Worm (Caenorhabditis elegans) whole organism, L4 larva: Measurements from ENCODE around the gene Y116A8B.1.

Source experiments
- D1046.2 ChIP-seq: fragments of 200-800 bp; sonication (Bioruptor generic); IDR thresholded peaks from 2 replicates; pipeline ENCODE4 v1.3.6; 2022; ENCODE audit warnings: missing genetic modification characterization, missing compliant biosample characterization
- T20F7.1 ChIP-seq: fragments of 200-800 bp; sonication (Bioruptor generic); optimal IDR thresholded peaks from 2 replicates; lab custom pipeline; 2018; ENCODE audit warnings: mild to moderate bottlenecking, missing genetic modification characterization, missing compliant biosample characterization
- T26A8.4 ChIP-seq: fragments of 200-800 bp; sonication (Bioruptor generic); IDR thresholded peaks from 2 replicates; pipeline ENCODE4 v1.3.6; 2022; ENCODE audit warnings: missing genetic modification characterization, missing compliant biosample characterization
- ZK546.5 ChIP-seq, 2 experiments: sonication (generic microtip); optimal IDR thresholded peaks; 2 replicates each; lab custom pipeline; 2017; ENCODE audit warnings: missing biosample characterization in 2 of 2, missing genetic modification characterization in 2 of 2
- aha-1 ChIP-seq: fragments of 150-350 bp; peaks from one replicate; lab custom pipeline; 2014; ENCODE audit warnings: missing biosample characterization, missing genetic modification characterization
- arid-1 ChIP-seq: fragments of 200-800 bp; sonication (Bioruptor generic); conservative IDR thresholded peaks from 2 replicates; pipeline ENCODE4 v1.3.6; 2022; ENCODE audit warnings: missing genetic modification reagents, missing genetic modification characterization, missing compliant biosample characterization
- ceh-44 ChIP-seq: fragments of 200-800 bp; sonication (Bioruptor generic); IDR thresholded peaks from 2 replicates; pipeline ENCODE4 v1.3.6; 2022; ENCODE audit warnings: missing genetic modification reagents, missing genetic modification characterization, missing compliant biosample characterization
- ctbp-1 ChIP-seq: fragments of 200-800 bp; sonication (Bioruptor generic); IDR thresholded peaks from 2 replicates; pipeline ENCODE4 v1.3.6; 2022; ENCODE audit warnings: missing genetic modification reagents, missing genetic modification characterization, missing compliant biosample characterization
- daf-16 ChIP-seq, 3 experiments: sonication (generic microtip); optimal IDR thresholded peaks; 2 replicates each; lab custom pipeline; 2016 to 2017; ENCODE audit warnings: missing genetic modification characterization in 3 of 3, missing genetic modification reagents in 3 of 3, mild to moderate bottlenecking in 2 of 3, missing compliant biosample characterization in 2 of 3, missing biosample characterization in 1 of 3, moderate library complexity in 1 of 3
- dmd-8 ChIP-seq: fragments of 200-800 bp; sonication (Bioruptor generic); IDR thresholded peaks from 2 replicates; pipeline ENCODE4 v1.3.6; 2022; ENCODE audit warnings: missing genetic modification characterization, missing compliant biosample characterization
- duxl-1 ChIP-seq: sonication (generic microtip); optimal IDR thresholded peaks from 2 replicates; lab custom pipeline; 2016; ENCODE audit warnings: mild to moderate bottlenecking, missing genetic modification characterization, moderate library complexity, missing compliant biosample characterization; ENCODE audit not compliant: poor library complexity
- fkh-10 ChIP-seq: fragments of 150-350 bp; optimal IDR thresholded peaks from 2 replicates; lab custom pipeline; 2014; ENCODE audit warnings: missing biosample characterization, missing genetic modification reagents, missing genetic modification characterization
- hif-1 ChIP-seq, 2 experiments: sonication (generic microtip); optimal IDR thresholded peaks; 2 replicates each; lab custom pipeline; 2016 to 2017; ENCODE audit warnings: missing compliant biosample characterization in 2 of 2, missing genetic modification characterization in 2 of 2, missing genetic modification reagents in 2 of 2, missing genotype in 2 of 2, mild to moderate bottlenecking in 1 of 2
- hlh-30 ChIP-seq: sonication (generic microtip); optimal IDR thresholded peaks from 2 replicates; lab custom pipeline; 2017; ENCODE audit warnings: antibody characterized with exemption, mild to moderate bottlenecking, missing genetic modification characterization, missing compliant biosample characterization; ENCODE audit not compliant: insufficient read depth
- hmg-1.1 ChIP-seq: fragments of 200-800 bp; sonication (Bioruptor generic); IDR thresholded peaks from 2 replicates; pipeline ENCODE4 v1.3.6; 2022; ENCODE audit warnings: missing genetic modification reagents, missing genetic modification characterization, missing compliant biosample characterization
- lin-1 ChIP-seq: fragments of 200-800 bp; sonication (Bioruptor generic); IDR thresholded peaks from 2 replicates; pipeline ENCODE4 v1.3.6; 2022; ENCODE audit warnings: missing genetic modification reagents, missing genetic modification characterization, missing compliant biosample characterization
- lin-29 ChIP-seq: fragments of 200-800 bp; sonication (Bioruptor generic); IDR thresholded peaks from 2 replicates; pipeline ENCODE4 v1.3.6; 2022; ENCODE audit warnings: missing genetic modification reagents, missing genetic modification characterization, missing compliant biosample characterization
- mdl-1 ChIP-seq, 2 experiments: fragments of 150-350 bp in 1 of 2; sonication (generic microtip) in 1 of 2; optimal IDR thresholded peaks; 2 replicates each; lab custom pipeline; 2014 to 2017; ENCODE audit warnings: missing biosample characterization in 2 of 2, missing genetic modification characterization in 2 of 2
- nhr-102 ChIP-seq: sonication (generic microtip); optimal IDR thresholded peaks from 2 replicates; lab custom pipeline; 2016; ENCODE audit warnings: mild to moderate bottlenecking, missing genetic modification characterization, moderate library complexity, missing compliant biosample characterization
- nhr-111 ChIP-seq: fragments of 200-800 bp; sonication (Bioruptor generic); optimal IDR thresholded peaks from 2 replicates; lab custom pipeline; 2018; ENCODE audit warnings: mild to moderate bottlenecking, missing genetic modification characterization, missing compliant biosample characterization
- nhr-237 ChIP-seq: sonication (generic microtip); optimal IDR thresholded peaks from 2 replicates; lab custom pipeline; 2017; ENCODE audit warnings: missing biosample characterization, missing genetic modification characterization
- nhr-6 ChIP-seq: fragments of 150-350 bp; optimal IDR thresholded peaks from 2 replicates; lab custom pipeline; 2014; ENCODE audit warnings: missing biosample characterization, missing genetic modification characterization
- pha-4 ChIP-seq, 2 experiments: fragments of 150-350 bp in 1 of 2; fragments of 200-800 bp in 1 of 2; sonication (Bioruptor generic) in 1 of 2; IDR thresholded peaks in 1 of 2; optimal IDR thresholded peaks in 1 of 2; 2 replicates each; pipeline versions ENCODE4 v1.3.6 to Lab custom; 2014 to 2022; ENCODE audit warnings: missing genetic modification characterization in 2 of 2, missing genetic modification reagents in 2 of 2, missing biosample characterization in 1 of 2, missing compliant biosample characterization in 1 of 2
- php-3 ChIP-seq: fragments of 200-800 bp; sonication (Bioruptor generic); IDR thresholded peaks from 2 replicates; pipeline ENCODE4 v1.3.6; 2022; ENCODE audit warnings: missing genetic modification reagents, missing genetic modification characterization, missing compliant biosample characterization
- pqm-1 ChIP-seq: sonication (generic microtip); optimal IDR thresholded peaks from 2 replicates; lab custom pipeline; 2017; ENCODE audit warnings: missing biosample characterization, missing genetic modification characterization
- rbr-2 ChIP-seq: sonication (generic microtip); optimal IDR thresholded peaks from 2 replicates; lab custom pipeline; 2016; ENCODE audit warnings: missing genotype, missing genetic modification characterization, missing compliant biosample characterization
- sdz-12 ChIP-seq: fragments of 200-800 bp; sonication (Bioruptor generic); optimal IDR thresholded peaks from 2 replicates; lab custom pipeline; 2018; ENCODE audit warnings: mild to moderate bottlenecking, missing genetic modification characterization, missing compliant biosample characterization
- set-16 ChIP-seq: fragments of 200-800 bp; sonication (Bioruptor generic); IDR thresholded peaks from 2 replicates; pipeline ENCODE4 v1.3.6; 2022; ENCODE audit warnings: missing genetic modification reagents, missing genetic modification characterization, missing compliant biosample characterization
- snpc-1.2 ChIP-seq: fragments of 200-800 bp; sonication (Bioruptor generic); IDR thresholded peaks from 2 replicates; pipeline ENCODE4 v1.3.6; 2022; ENCODE audit warnings: missing genetic modification reagents, missing genetic modification characterization, missing compliant biosample characterization
- spr-1 ChIP-seq: sonication (generic microtip); optimal IDR thresholded peaks from 2 replicates; lab custom pipeline; 2016; ENCODE audit warnings: mild to moderate bottlenecking, missing genetic modification characterization, missing compliant biosample characterization
- unc-130 ChIP-seq: sonication (generic microtip); optimal IDR thresholded peaks from 2 replicates; lab custom pipeline; 2016; ENCODE audit warnings: missing genetic modification reagents, missing genetic modification characterization, missing compliant biosample characterization

Y116A8B.1 gene

DNA sequence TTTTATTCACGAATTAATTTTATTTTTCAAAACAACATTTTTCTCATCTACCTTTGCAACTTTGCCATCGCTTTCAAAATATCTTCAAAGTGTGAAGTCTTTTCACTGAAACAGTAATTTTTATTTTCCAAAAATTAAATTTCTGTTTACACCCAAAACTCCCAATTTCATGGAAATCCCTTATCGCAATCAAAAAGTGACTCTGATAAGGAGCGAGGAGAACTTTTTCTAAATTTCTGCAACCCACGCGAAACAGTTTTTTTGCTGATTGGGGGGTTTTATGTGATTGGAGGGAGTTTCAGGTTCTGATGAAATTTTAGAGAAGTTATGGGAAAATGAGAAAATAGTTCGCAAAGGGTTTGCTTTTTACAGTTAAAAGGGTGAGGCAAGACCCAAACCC, 36.6 kb upstream of the Y116A8B.1 start:
- TF ChIP-seq daf-16 (GFP tag; optimal IDR thresholded peaks at IDR 0.05; lab: Kevin White, UChicago) (no peak), daf-16 (tag; optimal IDR thresholded peaks at IDR 0.05; lab: Kevin White, UChicago) (peak; percentile 61), D1046.2 (GFP tag; lab: Robert Waterston, UW) (no peak), ZK546.5 (tag; optimal IDR thresholded peaks at IDR 0.05; lab: Kevin White, UChicago) (no peak), mdl-1 (tag; optimal IDR thresholded peaks at IDR 0.05; lab: Kevin White, UChicago) (no peak), hlh-30 (tag; lab: Kevin White, UChicago) (no peak), dmd-8 (no peak), pqm-1 (tag; lab: Kevin White, UChicago) (peak; percentile 86), sdz-12 (GFP tag; lab: Kevin White, UChicago) (no peak), hmg-1.1 (GFP tag; lab: Robert Waterston, UW) (no peak)
- TF ChIP-seq, all 104 proteins: peak for 2

DNA sequence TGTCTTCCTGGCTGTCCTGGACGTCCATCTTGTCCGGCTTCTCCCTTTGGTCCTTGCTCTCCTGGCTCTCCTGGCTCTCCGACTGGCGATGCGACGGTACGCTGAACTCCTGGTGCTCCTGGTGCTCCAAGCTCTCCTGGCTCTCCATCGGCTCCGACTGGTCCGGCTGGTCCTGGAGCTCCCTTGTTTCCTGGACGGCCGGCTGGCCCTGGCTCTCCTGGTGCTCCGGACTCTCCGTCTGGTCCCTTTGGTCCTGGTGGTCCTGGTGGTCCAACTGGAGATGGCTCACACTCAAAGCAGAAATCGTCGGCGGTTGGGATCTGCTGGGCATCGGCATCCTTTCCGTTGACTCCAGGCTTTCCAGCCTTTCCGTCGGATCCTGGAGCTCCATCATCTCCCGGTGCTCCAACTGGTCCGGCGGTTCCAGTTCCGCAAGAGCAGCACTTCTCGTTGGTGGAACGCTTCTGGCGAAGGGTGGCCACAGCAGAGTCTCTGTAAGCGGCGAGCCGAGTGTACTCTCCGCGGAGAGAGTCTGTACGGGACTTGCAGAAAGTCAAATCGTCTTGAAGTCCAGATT, 33.0 kb upstream of the Y116A8B.1 start:
- peak; percentile 33; the same call in 1 of the 2 replicates for TF ChIP-seq pha-4 (GFP tag; IDR thresholded peaks at IDR 0.05; lab: Robert Waterston, UW)
- no peak for TF ChIP-seq pha-4 (tag; optimal IDR thresholded peaks at IDR 0.05; lab: Kevin White, UChicago)
- TF ChIP-seq set-16 (GFP tag; lab: Robert Waterston, UW), result peak; percentile 99
- peak; percentile 29 for TF ChIP-seq nhr-102 (tag; lab: Kevin White, UChicago)
- 0 out of 2 replicates have a peak, but pooled peaks have one; percentile 5 for TF ChIP-seq T26A8.4
- TF ChIP-seq spr-1 (tag; lab: Kevin White, UChicago), result no peak
- peak; percentile 26 for TF ChIP-seq sdz-12 (GFP tag; lab: Kevin White, UChicago)
- no peak for TF ChIP-seq ZK546.5 (tag; optimal IDR thresholded peaks at IDR 0.05; lab: Kevin White, UChicago)
- TF ChIP-seq fkh-10 (GFP tag; lab: Kevin White, UChicago), result no peak
- TF ChIP-seq arid-1 (GFP tag; lab: Robert Waterston, UW), result 0 out of 2 replicates have a peak, but pooled peaks have one; percentile 18
- no peak for TF ChIP-seq unc-130 (GFP tag; lab: Kevin White, UChicago)

DNA sequence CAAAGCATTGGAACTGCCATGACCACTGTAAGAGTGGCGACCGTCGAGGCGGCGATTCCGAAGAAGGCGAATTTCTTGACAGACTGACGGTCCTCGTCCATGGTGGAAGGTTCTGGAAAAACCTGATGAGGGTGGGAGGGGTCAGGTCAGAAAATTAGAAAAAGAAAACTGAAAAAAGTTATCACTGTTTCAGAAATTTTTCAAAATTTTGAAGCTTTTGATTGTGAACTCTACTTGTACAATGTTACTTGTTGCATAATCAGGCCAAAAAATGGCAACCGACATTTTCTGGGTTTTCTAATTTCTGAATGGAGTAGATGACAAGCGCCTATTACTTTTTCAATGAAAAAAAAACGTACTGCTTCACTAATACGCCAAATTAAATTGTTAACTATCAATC, 32.5 kb upstream of the Y116A8B.1 start, which contains the start of gene col-138:
Gene col-138 (minus strand): TSS at position 101 of the 400 bp plus-strand sequence.
- TF ChIP-seq lin-1 (GFP tag; lab: Robert Waterston, UW) (no peak), T20F7.1 (GFP tag; lab: Kevin White, UChicago) (no peak), ctbp-1 (0 out of 2 replicates have a peak, but pooled peaks have one; percentile 13), nhr-6 (tag; lab: Kevin White, UChicago) (no peak), lin-29 (GFP tag; lab: Robert Waterston, UW) (no peak), nhr-237 (tag; lab: Kevin White, UChicago) (no peak), T26A8.4 (peak; percentile 50; the same call in 1 of the 2 replicates), hif-1 (tag; optimal IDR thresholded peaks at IDR 0.05; lab: Kevin White, UChicago) (no peak), ceh-44 (GFP tag; lab: Robert Waterston, UW) (no peak), aha-1 (tag; lab: Kevin White, UChicago) (no peak)

DNA sequence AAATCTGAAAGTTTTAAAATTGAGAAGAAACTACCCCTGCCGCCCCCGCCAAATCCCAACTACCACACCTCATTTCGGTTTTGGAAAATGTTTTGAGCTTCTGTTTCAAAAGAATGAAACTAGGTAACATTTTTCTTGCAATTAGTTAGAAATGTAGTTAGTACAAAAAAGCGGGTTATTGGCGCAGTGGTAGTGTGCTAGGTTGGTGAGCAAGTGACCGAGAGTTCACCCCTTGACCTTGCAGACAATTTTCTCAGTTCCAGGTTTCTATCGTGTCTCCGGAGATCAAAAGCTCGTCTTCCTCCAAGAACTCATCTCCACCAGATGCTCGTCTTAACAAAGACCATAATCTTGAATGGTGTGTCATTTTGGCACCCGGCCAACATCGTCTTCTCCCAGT, 27.0 kb upstream of the Y116A8B.1 start:
- TF ChIP-seq php-3 (GFP tag; lab: Robert Waterston, UW) (peak; percentile 26; the same call in 1 of the 2 replicates), nhr-111 (GFP tag; lab: Kevin White, UChicago) (no peak), rbr-2 (tag; lab: Kevin White, UChicago) (no peak), duxl-1 (tag; lab: Kevin White, UChicago) (no peak), snpc-1.2 (GFP tag; lab: Robert Waterston, UW) (peak; percentile 63)
- TF ChIP-seq, all 104 proteins: peak for 2
